Fruit fly (Drosophila melanogaster) whole organism, pupa: ENCODE measurements around the gene Eig71Ed.

Source experiments
- CG12605 ChIP-seq: fragments of 200-800 bp; sonication (Bioruptor generic); IDR thresholded peaks from 2 replicates; pipeline ENCODE4 v1.3.6; 2022; ENCODE audit warnings: missing biosample characterization, missing genetic modification characterization
- CG13204 ChIP-seq: fragments of 200-800 bp; sonication (Bioruptor generic); optimal IDR thresholded peaks from 2 replicates; lab custom pipeline; 2018; ENCODE audit warnings: missing biosample characterization, mild to moderate bottlenecking, missing genetic modification characterization, moderate library complexity
- CG14655 ChIP-seq: fragments of 200-800 bp; sonication (Bioruptor generic); optimal IDR thresholded peaks from 3 replicates; lab custom pipeline; 2017; ENCODE audit warnings: mild to moderate bottlenecking, missing biosample characterization, missing genetic modification reagents, missing genetic modification characterization
- CG15710 ChIP-seq: fragments of 200-800 bp; sonication (Bioruptor generic); optimal IDR thresholded peaks from 2 replicates; lab custom pipeline; 2018; ENCODE audit warnings: missing biosample characterization, mild to moderate bottlenecking, missing genetic modification characterization, moderate library complexity
- CG17806 ChIP-seq: fragments of 200-800 bp; sonication (Bioruptor generic); optimal IDR thresholded peaks from 2 replicates; lab custom pipeline; 2018; ENCODE audit warnings: missing biosample characterization, mild to moderate bottlenecking, missing genetic modification characterization, moderate library complexity
- CG32121 ChIP-seq: fragments of 200-800 bp; sonication (Bioruptor generic); IDR thresholded peaks from 2 replicates; pipeline ENCODE4 v1.3.6; 2022; ENCODE audit warnings: missing biosample characterization, missing genetic modification characterization
- CG34367 ChIP-seq: fragments of 200-800 bp; sonication (Bioruptor generic); optimal IDR thresholded peaks from 2 replicates; lab custom pipeline; 2018; ENCODE audit warnings: missing biosample characterization, mild to moderate bottlenecking, missing genetic modification characterization
- CG4496 ChIP-seq: fragments of 200-800 bp; sonication (Bioruptor generic); IDR thresholded peaks from 3 replicates; pipeline ENCODE4 v1.3.6; 2022; ENCODE audit warnings: missing biosample characterization, missing genetic modification characterization
- CG8159 ChIP-seq: fragments of 200-800 bp; sonication (Bioruptor generic); optimal IDR thresholded peaks from 3 replicates; lab custom pipeline; 2018; ENCODE audit warnings: missing biosample characterization, mild to moderate bottlenecking, missing genetic modification characterization, moderate library complexity
- CG8301 ChIP-seq: fragments of 200-800 bp; sonication (Bioruptor generic); optimal IDR thresholded peaks from 2 replicates; lab custom pipeline; 2018; ENCODE audit warnings: missing biosample characterization, mild to moderate bottlenecking, missing genetic modification characterization
- CG9948 ChIP-seq: fragments of 200-800 bp; sonication (Bioruptor generic); optimal IDR thresholded peaks from 2 replicates; lab custom pipeline; 2018; ENCODE audit warnings: missing biosample characterization, mild to moderate bottlenecking, missing genetic modification characterization, moderate library complexity
- D1 ChIP-seq: fragments of 200-800 bp; sonication (Bioruptor generic); optimal IDR thresholded peaks from 2 replicates; lab custom pipeline; 2018; ENCODE audit warnings: missing biosample characterization, mild to moderate bottlenecking, missing genetic modification characterization, moderate library complexity
- EcR ChIP-seq: fragments of 200-800 bp; sonication (Bioruptor generic); optimal IDR thresholded peaks from 3 replicates; lab custom pipeline; 2019; ENCODE audit warnings: missing biosample characterization, missing genetic modification characterization, mild to moderate bottlenecking, moderate library complexity, missing genetic modification reagents
- Ets98B ChIP-seq: fragments of 200-800 bp; sonication (Bioruptor generic); IDR thresholded peaks from 2 replicates; pipeline ENCODE4 v1.3.6; 2022; ENCODE audit warnings: missing biosample characterization, missing genetic modification characterization
- Snoo ChIP-seq: fragments of 200-800 bp; sonication (Bioruptor generic); optimal IDR thresholded peaks from 3 replicates; lab custom pipeline; 2017; ENCODE audit warnings: missing biosample characterization, mild to moderate bottlenecking, missing genetic modification characterization, inconsistent platforms
- fd96Ca ChIP-seq: fragments of 200-800 bp; sonication (Bioruptor generic); IDR thresholded peaks from 3 replicates; pipeline ENCODE4 v1.3.6; 2022; ENCODE audit warnings: missing biosample characterization, missing genetic modification characterization
- gl ChIP-seq: fragments of 200-800 bp; sonication (Bioruptor generic); optimal IDR thresholded peaks from 2 replicates; lab custom pipeline; 2018; ENCODE audit warnings: missing biosample characterization, mild to moderate bottlenecking, missing genetic modification characterization
- rn ChIP-seq: fragments of 200-800 bp; sonication (Bioruptor generic); IDR thresholded peaks from 2 replicates; pipeline ENCODE4 v1.3.6; 2022; ENCODE audit warnings: missing biosample characterization, missing genetic modification characterization

Eig71Ed gene

dm6 chr3L:15677662-15678061 lies 25.3 kb downstream of the Eig71Ed start:
- TF ChIP-seq CG32121 (no peak), CG13204 (no peak), CG9948 (tag; lab: Kevin White, UChicago) (peak; percentile 20), CG8159 (tag; lab: Kevin White, UChicago) (peak; percentile 5), Ets98B (no peak), CG14655 (GFP tag; lab: Kevin White, UChicago) (peak; percentile 1)

dm6 chr3L:15678284-15678683 lies 25.9 kb downstream of the Eig71Ed start:
- TF ChIP-seq CG13204 (no peak), CG15710 (tag; lab: Kevin White, UChicago) (no peak), CG34367 (tag; lab: Kevin White, UChicago) (no peak), EcR (GFP tag; lab: Kevin White, UChicago) (no peak)

dm6 chr3L:15679420-15679819 lies 27.1 kb downstream of the Eig71Ed start, which contains the start of gene CG7304:
CG7304 (plus strand) TSS chr3L:15679720.
- TF ChIP-seq CG4496 (GFP tag; lab: Robert Waterston, UW): no peak
- TF ChIP-seq CG15710 (tag; lab: Kevin White, UChicago): no peak
- TF ChIP-seq CG34367 (tag; lab: Kevin White, UChicago): no peak
- TF ChIP-seq D1 (tag; lab: Kevin White, UChicago): no peak
- TF ChIP-seq CG9948 (tag; lab: Kevin White, UChicago): no peak
- TF ChIP-seq rn (GFP tag; lab: Robert Waterston, UW): no peak
- TF ChIP-seq CG32121: no peak
- TF ChIP-seq fd96Ca: no peak

dm6 chr3L:15683345-15683922 lies 31.1 kb downstream of the Eig71Ed start, which contains the start of the genes CG7579 and Pgant8:
CG7579 (minus strand) TSS chr3L:15683445.
Pgant8 (plus strand) TSS chr3L:15683872.
- TF ChIP-seq Ets98B (no peak), CG4496 (GFP tag; lab: Robert Waterston, UW) (no peak), rn (GFP tag; lab: Robert Waterston, UW) (no peak)
- TF ChIP-seq, all 21 proteins: peak for 0

- TF ChIP-seq rn (GFP tag; lab: Robert Waterston, UW) (no peak), CG14655 (GFP tag; lab: Kevin White, UChicago) (no peak), CG13204 (peak; percentile 51)
Measured at dm6 chr3L:15684017-15684416, 31.7 kb downstream of the Eig71Ed start.

dm6 chr3L:15687802-15688201 lies 35.5 kb downstream of the Eig71Ed start, which contains the start of gene CG34452:
CG34452 (minus strand) TSS chr3L:15687902.
- no peak for TF ChIP-seq D1 (tag; lab: Kevin White, UChicago)
- no peak for TF ChIP-seq Snoo (tag; lab: Kevin White, UChicago)
- no peak for TF ChIP-seq EcR (GFP tag; lab: Kevin White, UChicago)
- no peak for TF ChIP-seq CG12605
- no peak for TF ChIP-seq CG8301 (tag; lab: Kevin White, UChicago)
- TF ChIP-seq gl (tag; lab: Kevin White, UChicago): no peak

dm6 chr3L:15689518-15689917 lies 37.2 kb downstream of the Eig71Ed start:
- TF ChIP-seq CG13204 (no peak), CG8159 (tag; lab: Kevin White, UChicago) (no peak), CG32121 (no peak), CG4496 (GFP tag; lab: Robert Waterston, UW) (no peak), CG14655 (GFP tag; lab: Kevin White, UChicago) (no peak), CG17806 (tag; lab: Kevin White, UChicago) (no peak), CG12605 (no peak)
- TF ChIP-seq, all 21 proteins: peak for 0

dm6 chr3L:15690711-15691591 lies 38.6 kb downstream of the Eig71Ed start:
- TF ChIP-seq CG8159 (tag; lab: Kevin White, UChicago): no peak
- no peak for TF ChIP-seq CG9948 (tag; lab: Kevin White, UChicago)
- peak; percentile 39 for TF ChIP-seq EcR (GFP tag; lab: Kevin White, UChicago)
- TF ChIP-seq CG34367 (tag; lab: Kevin White, UChicago): no peak
